Worm (Caenorhabditis elegans) whole organism, young adult: ENCODE results near the gene Y40H4A.2.

Source experiments
- dpl-1 ChIP-seq: fragments of 150-350 bp; optimal IDR thresholded peaks from 2 replicates; lab custom pipeline; 2014; ENCODE audit warnings: missing biosample characterization, missing genetic modification reagents, missing genetic modification characterization

Y40H4A.2 gene

DNA sequence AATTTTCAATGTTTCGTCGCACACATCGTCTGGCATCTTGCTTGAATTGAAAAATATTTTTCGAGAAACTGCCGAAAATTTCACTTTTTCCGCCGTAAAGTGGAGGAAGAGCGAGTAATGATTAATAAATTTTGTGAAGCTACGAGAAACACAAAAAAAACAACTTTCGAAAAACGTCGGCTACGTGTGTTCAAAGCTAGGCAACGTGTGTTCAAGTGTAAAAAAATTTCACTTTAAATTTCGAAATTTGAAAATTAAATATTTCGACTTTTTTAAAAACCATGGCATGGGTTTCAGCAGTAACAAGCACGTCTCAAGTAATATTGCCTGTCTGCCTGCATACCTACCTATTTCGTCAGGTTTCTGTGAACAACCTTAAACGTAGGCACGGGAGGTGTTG, 49.0 kb downstream of the Y40H4A.2 start, which contains the start of gene tag-191:
tag-191 (minus strand) TSS at position 101 of the 400 bp plus-strand sequence.
- no peak for TF ChIP-seq dpl-1 (GFP tag; lab: Kevin White, UChicago)
